Worm (Caenorhabditis elegans) whole organism, L3 larva: ENCODE measurements around the gene hex-2.
"Not testable (repeated sequence)": the region's sequence is repeated elsewhere in the genome, so short reads cannot be mapped to it uniquely, and the experiment has no call there.

Experiments
- R02D3.7 ChIP-seq: fragments of 150-350 bp; optimal IDR thresholded peaks from 2 replicates; lab custom pipeline; 2014; ENCODE audit warnings: missing biosample characterization, missing genetic modification characterization
- ama-1 ChIP-seq: fragments of 150-350 bp; optimal IDR thresholded peaks from 2 replicates; lab custom pipeline; 2018
- ceh-28 ChIP-seq: fragments of 150-350 bp; optimal IDR thresholded peaks from 2 replicates; lab custom pipeline; 2014; ENCODE audit warnings: missing biosample characterization, missing genetic modification reagents, missing genetic modification characterization
- ceh-82 ChIP-seq: fragments of 150-350 bp; optimal IDR thresholded peaks from 2 replicates; lab custom pipeline; 2014; ENCODE audit warnings: missing biosample characterization, missing genetic modification characterization
- ceh-9 ChIP-seq: sonication (generic microtip); optimal IDR thresholded peaks from 2 replicates; lab custom pipeline; 2018; ENCODE audit warnings: missing biosample characterization, missing genetic modification characterization
- egl-27 ChIP-seq: sonication (generic microtip); optimal IDR thresholded peaks from 4 replicates; lab custom pipeline; 2017; ENCODE audit warnings: missing biosample characterization, missing genetic modification reagents, missing genetic modification characterization
- elt-2 ChIP-seq: sonication (generic microtip); optimal IDR thresholded peaks from 2 replicates; lab custom pipeline; 2016; ENCODE audit warnings: missing genetic modification reagents, mild to moderate bottlenecking, missing genetic modification characterization, missing compliant biosample characterization
- eor-1 ChIP-seq, 2 experiments: fragments of 150-350 bp; optimal IDR thresholded peaks; 2 replicates each; lab custom pipeline; 2014 to 2018; ENCODE audit warnings: missing biosample characterization in 2 of 2, missing genetic modification characterization in 2 of 2
- fkh-2 ChIP-seq: fragments of 150-350 bp; optimal IDR thresholded peaks from 2 replicates; lab custom pipeline; 2014; ENCODE audit warnings: missing biosample characterization, missing genetic modification reagents, missing genetic modification characterization
- fos-1 ChIP-seq: fragments of 150-350 bp; optimal IDR thresholded peaks from 2 replicates; lab custom pipeline; 2014; ENCODE audit warnings: missing biosample characterization, missing genetic modification characterization
- hmg-11 ChIP-seq: sonication (generic microtip); optimal IDR thresholded peaks from 2 replicates; lab custom pipeline; 2016; ENCODE audit warnings: missing genetic modification characterization, missing compliant biosample characterization
- jun-1 ChIP-seq: fragments of 150-350 bp; optimal IDR thresholded peaks from 2 replicates; lab custom pipeline; 2014; ENCODE audit warnings: missing biosample characterization, missing genetic modification reagents, missing genetic modification characterization
- lin-15B ChIP-seq: fragments of 150-350 bp; optimal IDR thresholded peaks from 2 replicates; lab custom pipeline; 2014; ENCODE audit warnings: missing biosample characterization, missing genetic modification characterization
- mdl-1 ChIP-seq: fragments of 150-350 bp; optimal IDR thresholded peaks from 2 replicates; lab custom pipeline; 2014; ENCODE audit warnings: missing biosample characterization, missing genetic modification characterization
- mml-1 ChIP-seq: fragments of 150-350 bp; sonication (generic microtip); optimal IDR thresholded peaks from 3 replicates; lab custom pipeline; 2014; ENCODE audit warnings: missing biosample characterization, missing genetic modification characterization
- nhr-23 ChIP-seq: fragments of 150-350 bp; optimal IDR thresholded peaks from 2 replicates; lab custom pipeline; 2014; ENCODE audit warnings: missing biosample characterization, missing genetic modification reagents, missing genetic modification characterization
- nhr-25 ChIP-seq: sonication (generic microtip); optimal IDR thresholded peaks from 2 replicates; lab custom pipeline; 2017; ENCODE audit warnings: missing biosample characterization, missing genetic modification characterization
- nhr-28 ChIP-seq: fragments of 150-350 bp; optimal IDR thresholded peaks from 2 replicates; lab custom pipeline; 2014; ENCODE audit warnings: missing biosample characterization, missing genetic modification characterization
- nhr-43 ChIP-seq: sonication (generic microtip); optimal IDR thresholded peaks from 2 replicates; lab custom pipeline; 2016; ENCODE audit warnings: mild to moderate bottlenecking, missing genetic modification characterization, missing compliant biosample characterization; ENCODE audit not compliant: poor library complexity, severe bottlenecking
- nhr-67 ChIP-seq: fragments of 150-350 bp; optimal IDR thresholded peaks from 2 replicates; lab custom pipeline; 2014; ENCODE audit warnings: missing biosample characterization, missing genetic modification characterization
- nhr-76 ChIP-seq: fragments of 150-350 bp; sonication (generic microtip); optimal IDR thresholded peaks from 5 replicates; lab custom pipeline; 2014; ENCODE audit warnings: missing biosample characterization, missing genetic modification characterization
- nhr-77 ChIP-seq: fragments of 150-350 bp; optimal IDR thresholded peaks from 2 replicates; lab custom pipeline; 2014; ENCODE audit warnings: missing biosample characterization, missing genetic modification characterization
- pha-4 ChIP-seq: fragments of 150-350 bp; optimal IDR thresholded peaks from 2 replicates; lab custom pipeline; 2014; ENCODE audit warnings: missing biosample characterization, missing genetic modification reagents, missing genetic modification characterization
- pqm-1 ChIP-seq: fragments of 150-350 bp; optimal IDR thresholded peaks from 2 replicates; lab custom pipeline; 2017; ENCODE audit warnings: missing biosample characterization, missing genetic modification characterization, inconsistent platforms
- skn-1 ChIP-seq: fragments of 150-350 bp; optimal IDR thresholded peaks from 2 replicates; lab custom pipeline; 2014; ENCODE audit warnings: missing biosample characterization, missing genetic modification characterization
- snpc-4 ChIP-seq: fragments of 150-350 bp; optimal IDR thresholded peaks from 2 replicates; lab custom pipeline; 2014; ENCODE audit warnings: missing biosample characterization, missing genetic modification characterization
- tbx-2 ChIP-seq: sonication (generic microtip); optimal IDR thresholded peaks from 2 replicates; lab custom pipeline; 2016; ENCODE audit warnings: mild to moderate bottlenecking, missing genetic modification characterization, missing compliant biosample characterization
- unc-62 ChIP-seq: fragments of 150-350 bp; sonication (generic microtip); optimal IDR thresholded peaks from 4 replicates; lab custom pipeline; 2014; ENCODE audit warnings: missing biosample characterization, missing genetic modification reagents, missing genetic modification characterization
- zag-1 ChIP-seq: fragments of 150-350 bp; optimal IDR thresholded peaks from 2 replicates; lab custom pipeline; 2014; ENCODE audit warnings: missing biosample characterization, missing genetic modification characterization
- ztf-11 ChIP-seq: fragments of 150-350 bp; optimal IDR thresholded peaks from 2 replicates; lab custom pipeline; 2014; ENCODE audit warnings: missing biosample characterization, missing genetic modification characterization
- ztf-4 ChIP-seq: fragments of 150-350 bp; optimal IDR thresholded peaks from 2 replicates; lab custom pipeline; 2014; ENCODE audit warnings: missing biosample characterization, missing genetic modification characterization

Gene hex-2

DNA sequence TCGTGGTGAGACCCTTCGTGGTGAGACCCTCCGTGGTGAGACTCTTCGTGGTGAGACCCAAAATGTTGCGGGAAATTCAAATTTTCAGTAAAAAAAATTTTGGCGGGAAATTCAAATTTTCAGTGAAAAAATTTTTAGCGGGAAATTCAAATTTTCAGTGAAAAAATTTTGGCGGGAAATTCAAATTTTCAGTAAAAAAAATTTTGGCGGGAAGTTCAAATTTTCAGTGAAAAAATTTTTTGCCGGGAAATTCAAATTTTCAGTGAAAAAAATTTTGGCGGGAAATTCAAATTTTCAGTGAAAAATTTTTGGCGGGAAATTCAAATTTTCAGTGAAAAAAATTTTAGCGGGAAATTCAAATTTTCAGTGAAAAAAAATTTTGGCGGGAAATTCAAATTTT lies 14.2 kb upstream of the hex-2 start:
- peak; percentile 27 for TF ChIP-seq lin-15B
- TF ChIP-seq, all 47 proteins: peak for 1; not testable (repeated sequence) for 46

DNA sequence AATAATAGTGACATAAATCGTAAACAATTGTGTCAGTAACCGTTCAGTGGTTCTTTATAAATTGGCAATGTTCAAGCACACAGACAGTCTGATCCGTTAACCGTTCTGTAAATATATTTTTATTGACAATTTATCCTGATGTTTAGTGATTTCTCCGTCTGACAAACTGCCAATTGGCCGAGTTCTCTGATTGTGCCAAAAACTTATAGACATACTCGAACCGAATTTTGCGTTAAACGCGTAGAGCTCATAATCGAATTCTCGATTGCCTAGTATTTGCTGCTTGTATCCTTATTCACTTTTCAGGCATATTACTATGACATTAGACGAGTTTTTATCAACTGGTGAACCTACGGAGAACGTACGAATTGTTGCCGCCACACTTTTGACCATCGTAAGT lies 10.1 kb upstream of the hex-2 start, which contains the start of gene srx-117:
srx-117 (plus strand) TSS at position 301 of the 400 bp plus-strand sequence.
- no peak for TF ChIP-seq zag-1 (tag; lab: Kevin White, UChicago)
- TF ChIP-seq ceh-9 (tag; lab: Kevin White, UChicago): no peak
- TF ChIP-seq fos-1 (tag; lab: Kevin White, UChicago): no peak
- TF ChIP-seq fkh-2 (tag; lab: Kevin White, UChicago): no peak
- no peak for TF ChIP-seq nhr-43 (tag; lab: Kevin White, UChicago)
- no peak for TF ChIP-seq unc-62 (GFP tag; lab: Kevin White, UChicago)
- TF ChIP-seq ztf-4 (tag; lab: Kevin White, UChicago): no peak
- no peak for TF ChIP-seq jun-1 (tag; lab: Kevin White, UChicago)
- TF ChIP-seq snpc-4 (tag; lab: Kevin White, UChicago): no peak

ce11 chrV:5647359-5647758 lies 6.9 kb upstream of the hex-2 start, which contains the start of gene C14C11.4:
Gene C14C11.4 (plus strand): TSS chrV:5647610.
- TF ChIP-seq unc-62 (GFP tag; lab: Kevin White, UChicago): no peak
- TF ChIP-seq pqm-1 (tag; lab: Kevin White, UChicago): peak; percentile 41
- TF ChIP-seq elt-2: peak; percentile 72

DNA sequence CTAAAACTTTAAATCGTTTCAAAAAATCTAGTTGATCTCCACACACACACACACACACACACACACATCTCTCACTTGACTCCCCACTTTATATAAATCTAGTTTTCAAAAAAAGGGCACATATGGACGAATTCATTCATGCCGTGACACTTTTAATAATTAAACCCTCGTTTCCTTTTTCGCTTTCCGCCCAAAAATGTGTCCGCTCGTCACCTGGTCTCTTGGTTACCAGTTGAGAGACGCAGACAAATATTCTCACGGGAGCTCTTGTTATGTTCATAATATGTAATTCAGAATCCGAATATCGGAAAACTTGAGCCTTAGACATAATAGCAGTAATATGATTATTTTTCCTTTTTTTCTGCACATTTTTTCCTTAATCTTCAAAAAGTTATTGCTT lies 2.3 kb upstream of the hex-2 start:
- no peak for TF ChIP-seq skn-1 (tag; lab: Kevin White, UChicago)
- TF ChIP-seq egl-27 (tag; lab: Kevin White, UChicago): no peak

ce11 chrV:5660604-5661209 lies 6.5 kb downstream of the hex-2 start, which contains the start of the genes mut-14 and C14C11.2:
Gene mut-14 (minus strand): TSS chrV:5660704.
Gene C14C11.2 (plus strand): TSS chrV:5661159.
- no peak for TF ChIP-seq nhr-67 (tag; lab: Kevin White, UChicago)
- no peak for TF ChIP-seq ceh-28 (tag; lab: Kevin White, UChicago)
- TF ChIP-seq nhr-28 (tag; lab: Kevin White, UChicago): no peak
- TF ChIP-seq lin-15B: no peak
- no peak for TF ChIP-seq nhr-25 (tag; lab: Kevin White, UChicago)
- TF ChIP-seq nhr-23: no peak
- TF ChIP-seq nhr-76 (tag; lab: Kevin White, UChicago): no peak
- TF ChIP-seq R02D3.7 (tag; lab: Kevin White, UChicago): no peak
- no peak for TF ChIP-seq nhr-43 (tag; lab: Kevin White, UChicago)
- no peak for TF ChIP-seq ceh-82 (tag; lab: Kevin White, UChicago)
- no peak for TF ChIP-seq nhr-77 (tag; lab: Kevin White, UChicago)
- TF ChIP-seq eor-1 (tag; optimal IDR thresholded peaks at IDR 0.05; lab: Kevin White, UChicago): no peak
- TF ChIP-seq mml-1 (tag; lab: Kevin White, UChicago): no peak
- TF ChIP-seq ceh-9 (tag; lab: Kevin White, UChicago): no peak
- no peak for TF ChIP-seq pha-4 (tag; lab: Kevin White, UChicago)
- TF ChIP-seq ztf-4 (tag; lab: Kevin White, UChicago): no peak
- TF ChIP-seq jun-1 (tag; lab: Kevin White, UChicago): no peak
- TF ChIP-seq hmg-11 (tag; lab: Kevin White, UChicago): no peak
- no peak for TF ChIP-seq mdl-1 (tag; lab: Kevin White, UChicago)
- no peak for TF ChIP-seq ztf-11

DNA sequence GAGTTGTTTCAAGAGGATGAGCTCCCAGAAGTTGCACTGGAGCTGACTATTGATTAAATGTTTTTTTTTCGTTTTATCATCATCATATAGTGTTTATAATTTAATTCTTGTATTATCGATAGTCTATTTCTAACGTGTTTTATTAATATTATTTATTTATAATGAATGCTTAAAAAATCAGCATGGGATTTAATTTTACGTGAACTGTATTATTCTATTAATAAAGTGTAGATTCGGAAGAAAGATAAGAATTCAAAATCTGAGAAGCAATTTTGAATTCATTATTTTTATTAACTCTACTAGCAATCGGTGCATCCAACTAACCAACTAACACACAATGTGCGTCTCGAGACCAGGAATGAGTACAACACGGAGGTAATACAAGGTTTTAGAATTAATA lies 9.1 kb downstream of the hex-2 start, which contains the start of gene C14C11.1:
C14C11.1 (plus strand) TSS at position 301 of the 400 bp plus-strand sequence.
- TF ChIP-seq ama-1 (lab: Kevin White, UChicago); pqm-1 (tag; lab: Kevin White, UChicago); tbx-2 (tag; lab: Kevin White, UChicago): not testable (repeated sequence)
